Worm (Caenorhabditis elegans): ENCODE results near the gene F54D12.7.

DNA sequence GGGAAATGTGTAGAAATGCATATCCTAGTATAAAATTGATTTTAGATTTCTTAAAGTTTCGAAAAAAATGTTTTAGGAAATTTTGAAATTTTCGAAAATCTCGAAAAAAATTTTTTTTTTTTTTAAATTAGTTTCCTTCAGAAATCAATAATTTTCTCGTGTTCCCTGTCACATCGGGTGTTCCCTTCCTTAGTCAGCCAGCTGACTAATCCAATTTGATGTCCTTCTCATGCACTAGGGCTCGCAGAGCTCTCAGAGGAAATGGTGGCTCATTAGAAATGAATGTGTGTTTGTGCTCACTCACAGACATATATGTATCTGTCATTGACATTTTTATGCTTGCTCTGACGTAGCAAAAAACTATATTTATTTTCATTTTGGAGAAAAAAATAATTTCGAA lies 41.4 kb downstream of the F54D12.7 start:
- TF ChIP-seq unc-86 (tag; optimal IDR thresholded peaks at IDR 0.05) (no peak), Y22D7AL.16 (tag; optimal IDR thresholded peaks at IDR 0.05) (no peak), pqm-1 (tag; optimal IDR thresholded peaks at IDR 0.05) (no peak), nhr-11 (tag; optimal IDR thresholded peaks at IDR 0.05) (no peak), ama-1 (optimal IDR thresholded peaks at IDR 0.05) (no peak)

Data from whole organism, late embryonic.